Fruit fly (Drosophila melanogaster) S2 (cell line): ENCODE measurements around the gene Inx2.

Experiments
- CG8478 ChIP-seq: fragments of >200 bp; optimal IDR thresholded peaks from 2 replicates; lab custom pipeline; 2018
- CTCF ChIP-seq, 2 experiments: fragments of >200 bp; optimal IDR thresholded peaks; 2 replicates each; lab custom pipeline; 2018

dm6 chrX:6996130-6996529 lies 2.3 kb upstream of the Inx2 start:
- TF ChIP-seq CG8478 (lab: Kevin White, UChicago) (no peak), CTCF (optimal IDR thresholded peaks at IDR 0.05; lab: Kevin White, UChicago) (no peak)
